Fruit fly (Drosophila melanogaster) Kc167 (cell line): ENCODE results near the gene CG15554.

ENCODE experiments used
- Sin3A ChIP-seq: fragments of >200 bp; optimal IDR thresholded peaks from 2 replicates; lab custom pipeline; 2018; ENCODE audit warnings: missing external identifiers
- h ChIP-seq: fragments of >200 bp; optimal IDR thresholded peaks from 3 replicates; lab custom pipeline; 2018; ENCODE audit warnings: missing external identifiers
- insv ChIP-seq: fragments of >200 bp; optimal IDR thresholded peaks from 3 replicates; lab custom pipeline; 2018; ENCODE audit warnings: missing external identifiers
- ttk ChIP-seq: sonication (Bioruptor generic); optimal IDR thresholded peaks from 2 replicates; lab custom pipeline; 2017; ENCODE audit warnings: missing external identifiers

dm6 chr3R:31101069-31101468 lies 24.9 kb upstream of the CG15554 start, which contains the start of gene CG15553:
- TF ChIP-seq ttk (lab: Kevin White, UChicago) (no peak), Sin3A (no peak), h (lab: Kevin White, UChicago) (no peak), insv (lab: Kevin White, UChicago) (no peak)
